Fruit fly (Drosophila melanogaster) whole organism, embryonic: ENCODE results near the gene Ptth.

Experiments
- Abd-B ChIP-seq: fragments of 200-800 bp; sonication (Bioruptor generic); optimal IDR thresholded peaks from 2 replicates; lab custom pipeline; 2018; ENCODE audit warnings: missing biosample characterization, mild to moderate bottlenecking, missing genetic modification characterization, moderate library complexity
- Atf3 ChIP-seq: fragments of 200-800 bp; sonication (Bioruptor generic); optimal IDR thresholded peaks from 3 replicates; lab custom pipeline; 2016; ENCODE audit warnings: missing biosample characterization, missing genetic modification characterization
- Atf6 ChIP-seq: fragments of 200-800 bp; sonication (Bioruptor generic); IDR thresholded peaks from 2 replicates; pipeline ENCODE4 v1.3.6; 2022; ENCODE audit warnings: missing biosample characterization, missing genetic modification characterization
- Blimp-1 ChIP-seq: fragments of 200-800 bp; sonication (Bioruptor generic); optimal IDR thresholded peaks from 3 replicates; lab custom pipeline; 2018; ENCODE audit warnings: missing biosample characterization, missing genetic modification characterization, mild to moderate bottlenecking, moderate library complexity, missing genetic modification reagents
- CG10462 ChIP-seq: fragments of 200-800 bp; sonication (Bioruptor generic); optimal IDR thresholded peaks from 2 replicates; lab custom pipeline; 2016; ENCODE audit warnings: missing biosample characterization, missing genetic modification characterization
- CG11696 ChIP-seq: fragments of 200-800 bp; sonication (Bioruptor generic); IDR thresholded peaks from 2 replicates; pipeline ENCODE4 v1.3.6; 2022; ENCODE audit warnings: missing biosample characterization, missing genetic modification characterization
- CG13624 ChIP-seq: fragments of 200-800 bp; sonication (Bioruptor generic); optimal IDR thresholded peaks from 2 replicates; lab custom pipeline; 2016; ENCODE audit warnings: missing biosample characterization, missing genetic modification characterization
- CG14441 ChIP-seq: fragments of 200-800 bp; sonication (Bioruptor generic); IDR thresholded peaks from 2 replicates; pipeline ENCODE4 v1.3.6; 2022; ENCODE audit warnings: missing biosample characterization, missing genetic modification characterization
- CG1603 ChIP-seq: fragments of 200-800 bp; sonication (Bioruptor generic); optimal IDR thresholded peaks from 2 replicates; lab custom pipeline; 2019; ENCODE audit warnings: missing biosample characterization, mild to moderate bottlenecking, missing genetic modification characterization, moderate library complexity
- CG16863 ChIP-seq: fragments of 200-800 bp; sonication (Bioruptor generic); optimal IDR thresholded peaks from 3 replicates; lab custom pipeline; 2016; ENCODE audit warnings: missing biosample characterization, missing genetic modification characterization
- CG17612 ChIP-seq: fragments of 200-800 bp; sonication (Bioruptor generic); IDR thresholded peaks from 2 replicates; pipeline ENCODE4 v1.3.6; 2022; ENCODE audit warnings: missing biosample characterization, missing genetic modification characterization
- CG18011 ChIP-seq: fragments of 200-800 bp; sonication (Bioruptor generic); optimal IDR thresholded peaks from 2 replicates; lab custom pipeline; 2017; ENCODE audit warnings: missing biosample characterization, missing genetic modification characterization, mild to moderate bottlenecking, moderate library complexity, missing genotype
- CG2889 ChIP-seq: fragments of 200-800 bp; sonication (Bioruptor generic); IDR thresholded peaks from 3 replicates; pipeline ENCODE4 v1.3.6; 2022; ENCODE audit warnings: missing biosample characterization, missing genetic modification characterization
- CG30403 ChIP-seq: fragments of 200-800 bp; sonication (Bioruptor generic); optimal IDR thresholded peaks from 3 replicates; lab custom pipeline; 2016; ENCODE audit warnings: missing biosample characterization, missing genetic modification characterization
- CG32772 ChIP-seq: fragments of 200-800 bp; sonication (Bioruptor generic); IDR thresholded peaks from 2 replicates; pipeline ENCODE4 v1.3.6; 2022; ENCODE audit warnings: missing biosample characterization, missing genetic modification characterization
- CG3838 ChIP-seq: fragments of 200-800 bp; sonication (Bioruptor generic); optimal IDR thresholded peaks from 3 replicates; lab custom pipeline; 2016; ENCODE audit warnings: missing biosample characterization, missing genetic modification characterization
- CG3995 ChIP-seq: fragments of 200-800 bp; sonication (Bioruptor generic); optimal IDR thresholded peaks from 3 replicates; lab custom pipeline; 2016; ENCODE audit warnings: missing biosample characterization, missing genetic modification characterization
- CG42726 ChIP-seq: fragments of 200-800 bp; sonication (Bioruptor generic); IDR thresholded peaks from 2 replicates; pipeline ENCODE4 v1.3.6; 2022; ENCODE audit warnings: missing biosample characterization, missing genetic modification characterization; ENCODE audit not compliant: partially characterized antibody
- CG5180 ChIP-seq: fragments of 200-800 bp; sonication (Bioruptor generic); optimal IDR thresholded peaks from 3 replicates; lab custom pipeline; 2017; ENCODE audit warnings: missing biosample characterization, missing genetic modification characterization, mild to moderate bottlenecking, moderate library complexity, missing genetic modification reagents
- CG6272 ChIP-seq: fragments of 200-800 bp; sonication (Bioruptor generic); IDR thresholded peaks from 2 replicates; pipeline ENCODE4 v1.3.6; 2022; ENCODE audit warnings: missing biosample characterization, missing genetic modification characterization
- CG6765 ChIP-seq: fragments of 200-800 bp; sonication (Bioruptor generic); optimal IDR thresholded peaks from 3 replicates; lab custom pipeline; 2017; ENCODE audit warnings: missing biosample characterization, mild to moderate bottlenecking, missing genetic modification characterization
- CG6791 ChIP-seq: fragments of 200-800 bp; sonication (Bioruptor generic); IDR thresholded peaks from 3 replicates; pipeline ENCODE4 v1.3.6; 2022; ENCODE audit warnings: missing biosample characterization, missing genetic modification characterization; ENCODE audit not compliant: partially characterized antibody
- CG7271 ChIP-seq: fragments of 200-800 bp; sonication (Bioruptor generic); optimal IDR thresholded peaks from 2 replicates; lab custom pipeline; 2018; ENCODE audit warnings: missing biosample characterization, mild to moderate bottlenecking, missing genetic modification characterization, moderate library complexity
- CG7745 ChIP-seq: fragments of 200-800 bp; sonication (Bioruptor generic); optimal IDR thresholded peaks from 2 replicates; lab custom pipeline; 2018; ENCODE audit warnings: missing biosample characterization, mild to moderate bottlenecking, missing genetic modification characterization, moderate library complexity
- CG9609 ChIP-seq: fragments of 200-800 bp; sonication (Bioruptor generic); optimal IDR thresholded peaks from 3 replicates; lab custom pipeline; 2016; ENCODE audit warnings: missing biosample characterization, missing genetic modification characterization
- CHES-1-like ChIP-seq: fragments of 200-800 bp; sonication (Bioruptor generic); optimal IDR thresholded peaks from 2 replicates; lab custom pipeline; 2016; ENCODE audit warnings: missing biosample characterization, missing genetic modification characterization
- D ChIP-seq, 2 experiments: fragments of 200-800 bp in 1 of 2; fragments of >200 bp in 1 of 2; sonication (Bioruptor generic) in 1 of 2; optimal IDR thresholded peaks; 2 replicates in 1 of 2; 3 replicates in 1 of 2; lab custom pipeline; 2017; ENCODE audit warnings: mild to moderate bottlenecking in 1 of 2, missing biosample characterization in 1 of 2, missing genetic modification characterization in 1 of 2, missing genetic modification reagents in 1 of 2
- Dek ChIP-seq: fragments of 200-800 bp; sonication (Bioruptor generic); optimal IDR thresholded peaks from 3 replicates; lab custom pipeline; 2019; ENCODE audit warnings: missing biosample characterization, mild to moderate bottlenecking, missing genetic modification characterization, moderate library complexity
- Dip2 ChIP-seq: fragments of 200-800 bp; sonication (Bioruptor generic); IDR thresholded peaks from 2 replicates; pipeline ENCODE4 v1.3.6; 2022; ENCODE audit warnings: missing biosample characterization, missing genetic modification characterization
- Elba2 ChIP-seq: fragments of 200-800 bp; sonication (Bioruptor generic); optimal IDR thresholded peaks from 3 replicates; lab custom pipeline; 2016; ENCODE audit warnings: missing biosample characterization, missing genetic modification characterization
- HmgZ ChIP-seq: fragments of 200-800 bp; sonication (Bioruptor generic); optimal IDR thresholded peaks from 2 replicates; lab custom pipeline; 2018; ENCODE audit warnings: missing biosample characterization, mild to moderate bottlenecking, missing genetic modification characterization
- Hmx ChIP-seq: fragments of 200-800 bp; sonication (Bioruptor generic); optimal IDR thresholded peaks from 2 replicates; lab custom pipeline; 2016; ENCODE audit warnings: missing biosample characterization, missing genetic modification characterization
- Mad ChIP-seq: fragments of 200-800 bp; sonication (Bioruptor generic); optimal IDR thresholded peaks from 2 replicates; lab custom pipeline; 2016; ENCODE audit warnings: missing biosample characterization, missing genetic modification characterization
- Side ChIP-seq: fragments of 200-800 bp; sonication (Bioruptor generic); optimal IDR thresholded peaks from 2 replicates; lab custom pipeline; 2016; ENCODE audit warnings: missing biosample characterization, missing genetic modification characterization
- ash1 ChIP-seq: fragments of 200-800 bp; sonication (Bioruptor generic); optimal IDR thresholded peaks from 2 replicates; lab custom pipeline; 2018; ENCODE audit warnings: missing biosample characterization, mild to moderate bottlenecking, missing genetic modification characterization
- az2 ChIP-seq: fragments of 200-800 bp; sonication (Bioruptor generic); optimal IDR thresholded peaks from 3 replicates; lab custom pipeline; 2016; ENCODE audit warnings: missing biosample characterization, missing genetic modification characterization
- dan ChIP-seq: fragments of 200-800 bp; sonication (Bioruptor generic); IDR thresholded peaks from 2 replicates; pipeline ENCODE4 v1.3.6; 2022; ENCODE audit warnings: missing biosample characterization, missing genetic modification characterization
- disco-r ChIP-seq: fragments of 200-800 bp; sonication (Bioruptor generic); optimal IDR thresholded peaks from 2 replicates; lab custom pipeline; 2016; ENCODE audit warnings: missing biosample characterization, missing genetic modification characterization
- ham ChIP-seq: fragments of 200-800 bp; sonication (Bioruptor generic); IDR thresholded peaks from 2 replicates; pipeline ENCODE4 v1.3.6; 2022; ENCODE audit warnings: missing biosample characterization, missing genetic modification characterization
- her ChIP-seq: fragments of 200-800 bp; sonication (Bioruptor generic); optimal IDR thresholded peaks from 2 replicates; lab custom pipeline; 2016; ENCODE audit warnings: missing biosample characterization, missing genetic modification characterization
- lbe ChIP-seq: fragments of 200-800 bp; sonication (Bioruptor generic); optimal IDR thresholded peaks from 2 replicates; lab custom pipeline; 2016; ENCODE audit warnings: missing biosample characterization, mild to moderate bottlenecking, missing genetic modification characterization
- maf-S ChIP-seq: fragments of 200-800 bp; sonication (Bioruptor generic); optimal IDR thresholded peaks from 2 replicates; lab custom pipeline; 2016; ENCODE audit warnings: missing biosample characterization, missing genetic modification characterization
- nau ChIP-seq: fragments of 200-800 bp; sonication (Bioruptor generic); optimal IDR thresholded peaks from 3 replicates; lab custom pipeline; 2017; ENCODE audit warnings: missing biosample characterization, mild to moderate bottlenecking, missing genetic modification characterization, missing genetic modification reagents
- pho ChIP-seq: fragments of 200-800 bp; sonication (Bioruptor generic); optimal IDR thresholded peaks from 2 replicates; lab custom pipeline; 2016; ENCODE audit warnings: missing biosample characterization, missing genetic modification characterization
- rib ChIP-seq: fragments of 200-800 bp; sonication (Bioruptor generic); IDR thresholded peaks from 2 replicates; pipeline ENCODE4 v1.3.6; 2022; ENCODE audit warnings: missing biosample characterization, missing genetic modification characterization
- sisA ChIP-seq: fragments of 200-800 bp; sonication (Bioruptor generic); IDR thresholded peaks from 2 replicates; pipeline ENCODE4 v1.3.6; 2022; ENCODE audit warnings: missing biosample characterization, missing genetic modification characterization
- ssp ChIP-seq: fragments of 200-800 bp; sonication (Bioruptor generic); IDR thresholded peaks from 2 replicates; pipeline ENCODE4 v1.3.6; 2022; ENCODE audit warnings: missing biosample characterization, missing genetic modification characterization
- unpg ChIP-seq: fragments of 200-800 bp; sonication (Bioruptor generic); optimal IDR thresholded peaks from 3 replicates; lab custom pipeline; 2018; ENCODE audit warnings: missing biosample characterization, mild to moderate bottlenecking, missing genetic modification characterization, moderate library complexity
- usp ChIP-seq: fragments of >200 bp; optimal IDR thresholded peaks from 2 replicates; lab custom pipeline; 2017; ENCODE audit warnings: missing biosample characterization, missing genetic modification characterization
- zfh2 ChIP-seq: fragments of 200-800 bp; sonication (Bioruptor generic); optimal IDR thresholded peaks from 2 replicates; lab custom pipeline; 2016; ENCODE audit warnings: missing biosample characterization, missing genetic modification characterization

Gene Ptth

DNA sequence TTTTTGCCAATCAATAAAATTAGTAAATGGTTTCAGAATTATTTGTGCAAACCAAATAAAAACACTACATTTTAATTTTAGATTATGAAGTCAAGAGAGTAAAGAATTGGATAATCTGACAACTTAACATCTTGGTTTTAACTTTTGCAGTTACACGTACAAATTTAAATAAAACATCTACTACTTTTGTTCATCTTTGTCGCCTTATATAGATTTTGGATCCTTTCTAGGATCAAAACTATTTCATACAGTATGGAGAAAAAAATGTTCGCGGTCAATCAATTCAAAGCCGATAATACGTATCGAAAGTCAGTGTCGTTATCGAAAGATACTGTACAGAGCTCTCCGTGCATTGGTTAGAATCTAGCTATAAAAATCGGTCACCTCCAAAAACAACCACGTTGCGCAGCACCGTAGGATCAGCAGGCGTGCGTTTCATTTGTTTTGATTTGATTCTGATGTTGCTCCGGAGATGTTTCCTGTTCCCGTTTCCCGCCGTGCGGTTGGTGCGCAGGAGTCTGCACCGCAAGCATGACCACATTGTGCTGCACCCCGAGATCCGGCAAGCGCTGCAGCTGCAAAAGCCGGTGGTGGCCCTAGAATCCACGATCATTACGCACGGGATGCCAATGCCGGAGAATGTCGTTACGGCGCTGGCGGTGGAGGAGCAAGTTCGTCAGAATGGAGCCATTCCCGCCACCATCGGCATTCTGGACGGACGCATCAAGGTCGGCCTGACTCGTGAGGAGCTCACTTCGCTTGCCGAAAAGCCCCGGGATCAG lies 12.7 kb downstream of the Ptth start, which contains the start of the genes uncNacbeta and CG2794 (continued):
- TF ChIP-seq ssp (GFP tag; lab: Robert Waterston, UW) (no peak), CG7745 (no peak), Dek (no peak), maf-S (no peak), pho (GFP tag; lab: Kevin White, UChicago) (no peak), Atf6 (0 out of 2 replicates have a peak, but pooled peaks have one; percentile 11), CG9609 (GFP tag; lab: Kevin White, UChicago) (no peak), CG6765 (no peak), Abd-B (GFP tag; lab: Kevin White, UChicago) (no peak), ham (GFP tag; lab: Robert Waterston, UW) (no peak), CG11696 (no peak), dan (GFP tag; lab: Robert Waterston, UW) (no peak), az2 (GFP tag; lab: Kevin White, UChicago) (no peak), CG42726 (no peak; the same call in 1 of the 2 replicates), sisA (GFP tag; lab: Robert Waterston, UW) (no peak), unpg (no peak), CG18011 (GFP tag; lab: Kevin White, UChicago) (no peak), CG13624 (GFP tag; lab: Kevin White, UChicago) (no peak), CG6791 (GFP tag; lab: Robert Waterston, UW) (peak; percentile 71; the same call in 2 of the 3 replicates), HmgZ (tag; lab: Kevin White, UChicago) (peak; percentile 54), Blimp-1 (no peak), Hmx (no peak), CG16863 (no peak), CG3838 (no peak), disco-r (GFP tag; lab: Kevin White, UChicago) (no peak), zfh2 (peak; percentile 26), Atf3 (no peak), CHES-1-like (peak; percentile 27), CG5180 (GFP tag; lab: Kevin White, UChicago) (peak; percentile 12), CG6272 (GFP tag; lab: Robert Waterston, UW) (0 out of 2 replicates have a peak, but pooled peaks have one; percentile 22), lbe (no peak), ash1 (no peak), CG10462 (GFP tag; lab: Kevin White, UChicago) (no peak), CG7271 (tag; lab: Kevin White, UChicago) (no peak), rib (GFP tag; lab: Robert Waterston, UW) (no peak), Dip2 (no peak), her (GFP tag; lab: Kevin White, UChicago) (peak; percentile 12), CG1603 (tag; lab: Kevin White, UChicago) (peak; percentile 70), CG3995 (GFP tag; lab: Kevin White, UChicago) (no peak), CG17612 (GFP tag; lab: Robert Waterston, UW) (no peak), Mad (GFP tag; lab: Kevin White, UChicago) (no peak), CG2889 (GFP tag; lab: Robert Waterston, UW) (no peak), CG30403 (GFP tag; lab: Kevin White, UChicago) (peak; percentile 10), D (optimal IDR thresholded peaks at IDR 0.05; lab: Kevin White, UChicago) (no peak), D (GFP tag; optimal IDR thresholded peaks at IDR 0.05; lab: Kevin White, UChicago) (no peak), Elba2 (no peak), Side (GFP tag; lab: Kevin White, UChicago) (no peak), CG32772 (no peak), CG14441 (GFP tag; lab: Robert Waterston, UW) (no peak), nau (GFP tag; lab: Kevin White, UChicago) (no peak), usp (no peak)
